Worm (Caenorhabditis elegans) whole organism, early embryonic: Measurements from ENCODE around the gene toh-1.

Source experiments
- B0310.2 ChIP-seq: sonication (generic microtip); optimal IDR thresholded peaks from 2 replicates; lab custom pipeline; 2016; ENCODE audit warnings: mild to moderate bottlenecking, missing genetic modification characterization, missing compliant biosample characterization
- aly-1 ChIP-seq: sonication (generic microtip); optimal IDR thresholded peaks from 2 replicates; lab custom pipeline; 2016; ENCODE audit warnings: missing genetic modification characterization, missing compliant biosample characterization
- ama-1 ChIP-seq: fragments of 150-350 bp; optimal IDR thresholded peaks from 2 replicates; lab custom pipeline; 2014
- ets-7 ChIP-seq: sonication (generic microtip); optimal IDR thresholded peaks from 2 replicates; lab custom pipeline; 2016; ENCODE audit warnings: missing genotype, missing genetic modification characterization, missing compliant biosample characterization
- flt-1 ChIP-seq: fragments of 200-800 bp; sonication (Bioruptor generic); IDR thresholded peaks from 2 replicates; pipeline ENCODE4 v1.3.6; 2022; ENCODE audit warnings: missing genetic modification characterization, missing compliant biosample characterization
- hmbx-1 ChIP-seq: sonication (generic microtip); optimal IDR thresholded peaks from 2 replicates; lab custom pipeline; 2016; ENCODE audit warnings: mild to moderate bottlenecking, missing genetic modification characterization, missing compliant biosample characterization
- hmg-4 ChIP-seq: fragments of 200-800 bp; sonication (Bioruptor generic); optimal IDR thresholded peaks from 2 replicates; lab custom pipeline; 2018; ENCODE audit warnings: mild to moderate bottlenecking, missing genetic modification characterization, missing compliant biosample characterization
- hnd-1 ChIP-seq: sonication (generic microtip); optimal IDR thresholded peaks from 2 replicates; lab custom pipeline; 2016; ENCODE audit warnings: missing genetic modification characterization, missing compliant biosample characterization
- scrt-1 ChIP-seq: fragments of 200-800 bp; sonication (Bioruptor generic); IDR thresholded peaks from 2 replicates; pipeline ENCODE4 v1.3.6; 2022; ENCODE audit warnings: missing genetic modification characterization, missing compliant biosample characterization
- sea-1 ChIP-seq: fragments of 200-800 bp; sonication (Bioruptor generic); conservative IDR thresholded peaks from 2 replicates; pipeline ENCODE4 v1.3.6; 2022; ENCODE audit warnings: missing genetic modification characterization, missing compliant biosample characterization
- tbx-11 ChIP-seq: fragments of 200-800 bp; sonication (Bioruptor generic); IDR thresholded peaks from 2 replicates; pipeline ENCODE4 v1.3.6; 2022; ENCODE audit warnings: missing genetic modification characterization, missing compliant biosample characterization
- tbx-37 ChIP-seq: fragments of 200-800 bp; sonication (Bioruptor generic); conservative IDR thresholded peaks from 2 replicates; pipeline ENCODE4 v1.3.6; 2022; ENCODE audit warnings: missing genetic modification reagents, missing genetic modification characterization, missing compliant biosample characterization
- tra-4 ChIP-seq: sonication (generic microtip); optimal IDR thresholded peaks from 2 replicates; lab custom pipeline; 2017; ENCODE audit warnings: missing genetic modification characterization, missing compliant biosample characterization

DNA sequence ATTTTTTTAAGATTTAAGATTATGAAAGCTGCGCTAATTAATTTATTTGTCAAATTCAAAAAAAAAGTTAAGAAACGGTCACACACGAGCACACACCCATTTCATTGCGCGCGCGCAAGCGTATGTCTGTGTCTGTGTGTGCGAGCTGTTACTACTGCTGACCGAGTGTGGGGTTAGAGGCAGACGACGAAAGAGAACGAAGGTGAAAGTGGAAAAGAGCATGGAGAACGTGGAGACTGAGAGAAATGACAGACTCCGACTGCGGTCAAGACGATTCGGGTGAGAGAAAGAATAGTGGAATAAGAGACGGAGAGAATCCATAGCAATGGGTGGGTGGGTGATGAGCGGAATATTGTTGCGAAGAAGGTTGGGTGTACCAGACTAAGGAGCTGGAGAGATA lies 11.3 kb upstream of the toh-1 start:
- TF ChIP-seq ama-1 (lab: Kevin White, UChicago) (no peak), tbx-37 (GFP tag; lab: Robert Waterston, UW) (no peak), hmg-4 (GFP tag; lab: Kevin White, UChicago) (peak; percentile 74), B0310.2 (tag; lab: Kevin White, UChicago) (no peak), scrt-1 (no peak), tbx-11 (GFP tag; lab: Robert Waterston, UW) (no peak), tra-4 (tag; lab: Kevin White, UChicago) (no peak), sea-1 (GFP tag; lab: Robert Waterston, UW) (no peak), aly-1 (tag; lab: Kevin White, UChicago) (peak; percentile 36), hnd-1 (no peak), ets-7 (tag; lab: Kevin White, UChicago) (no peak), flt-1 (GFP tag; lab: Robert Waterston, UW) (no peak), hmbx-1 (tag; lab: Kevin White, UChicago) (no peak)
